Fruit fly (Drosophila melanogaster) whole organism, embryonic: ENCODE results near the gene CG10413.

Experiments
- Bteb2 ChIP-seq: fragments of 200-800 bp; sonication (Bioruptor generic); optimal IDR thresholded peaks from 2 replicates; lab custom pipeline; 2016; ENCODE audit warnings: missing biosample characterization, missing genetic modification characterization
- CG13424 ChIP-seq: fragments of 200-800 bp; sonication (Bioruptor generic); optimal IDR thresholded peaks from 2 replicates; lab custom pipeline; 2019; ENCODE audit warnings: missing biosample characterization, mild to moderate bottlenecking, missing genetic modification characterization, moderate library complexity
- CG14014 ChIP-seq: fragments of 200-800 bp; sonication (Bioruptor generic); IDR thresholded peaks from 2 replicates; pipeline ENCODE4 v1.3.6; 2022; ENCODE audit warnings: missing biosample characterization, missing genetic modification characterization
- CG2116 ChIP-seq: fragments of 200-800 bp; sonication (Bioruptor generic); optimal IDR thresholded peaks from 3 replicates; lab custom pipeline; 2018; ENCODE audit warnings: missing biosample characterization, mild to moderate bottlenecking, missing genetic modification characterization
- CG3995 ChIP-seq: fragments of 200-800 bp; sonication (Bioruptor generic); optimal IDR thresholded peaks from 3 replicates; lab custom pipeline; 2016; ENCODE audit warnings: missing biosample characterization, missing genetic modification characterization
- Sox102F ChIP-seq: fragments of 200-800 bp; sonication (Bioruptor generic); optimal IDR thresholded peaks from 2 replicates; lab custom pipeline; 2018; ENCODE audit warnings: missing biosample characterization, mild to moderate bottlenecking, missing genetic modification characterization, moderate library complexity
- ap ChIP-seq: fragments of 200-800 bp; sonication (Bioruptor generic); IDR thresholded peaks from 2 replicates; pipeline ENCODE4 v1.3.6; 2022; ENCODE audit warnings: missing biosample characterization, missing genetic modification characterization
- fd64A ChIP-seq: fragments of 200-800 bp; sonication (Bioruptor generic); optimal IDR thresholded peaks from 3 replicates; lab custom pipeline; 2018; ENCODE audit warnings: missing biosample characterization, mild to moderate bottlenecking, missing genetic modification characterization
- lola ChIP-seq, 3 experiments: fragments of >200 bp in 2 of 3; fragments of 200-800 bp in 1 of 3; sonication (Bioruptor generic) in 1 of 3; optimal IDR thresholded peaks; 2 replicates each; lab custom pipeline; 2017 to 2019; ENCODE audit warnings: missing biosample characterization in 3 of 3, missing genetic modification characterization in 3 of 3, mild to moderate bottlenecking in 1 of 3, moderate library complexity in 1 of 3
- lov ChIP-seq, 2 experiments: fragments of 200-800 bp in 1 of 2; fragments of >200 bp in 1 of 2; sonication (Bioruptor generic) in 1 of 2; IDR thresholded peaks in 1 of 2; optimal IDR thresholded peaks in 1 of 2; 2 replicates in 1 of 2; 3 replicates in 1 of 2; pipeline versions ENCODE4 v1.3.6 to Lab custom; 2017 to 2022; ENCODE audit warnings: missing biosample characterization in 1 of 2, missing genetic modification characterization in 1 of 2
- repo ChIP-seq: fragments of 200-800 bp; sonication (Bioruptor generic); optimal IDR thresholded peaks from 2 replicates; lab custom pipeline; 2016; ENCODE audit warnings: missing biosample characterization, missing genetic modification characterization
- sens-2 ChIP-seq: fragments of 200-800 bp; sonication (Bioruptor generic); IDR thresholded peaks from 2 replicates; pipeline ENCODE4 v1.3.6; 2022; ENCODE audit warnings: missing biosample characterization, missing genetic modification characterization
- tin ChIP-seq: fragments of 200-800 bp; sonication (Bioruptor generic); optimal IDR thresholded peaks from 3 replicates; lab custom pipeline; 2016; ENCODE audit warnings: missing biosample characterization, missing genetic modification characterization
- tna ChIP-seq: fragments of 200-800 bp; sonication (Bioruptor generic); IDR thresholded peaks from 2 replicates; pipeline ENCODE4 v1.3.6; 2022; ENCODE audit warnings: missing biosample characterization, missing genetic modification characterization; ENCODE audit not compliant: partially characterized antibody

DNA sequence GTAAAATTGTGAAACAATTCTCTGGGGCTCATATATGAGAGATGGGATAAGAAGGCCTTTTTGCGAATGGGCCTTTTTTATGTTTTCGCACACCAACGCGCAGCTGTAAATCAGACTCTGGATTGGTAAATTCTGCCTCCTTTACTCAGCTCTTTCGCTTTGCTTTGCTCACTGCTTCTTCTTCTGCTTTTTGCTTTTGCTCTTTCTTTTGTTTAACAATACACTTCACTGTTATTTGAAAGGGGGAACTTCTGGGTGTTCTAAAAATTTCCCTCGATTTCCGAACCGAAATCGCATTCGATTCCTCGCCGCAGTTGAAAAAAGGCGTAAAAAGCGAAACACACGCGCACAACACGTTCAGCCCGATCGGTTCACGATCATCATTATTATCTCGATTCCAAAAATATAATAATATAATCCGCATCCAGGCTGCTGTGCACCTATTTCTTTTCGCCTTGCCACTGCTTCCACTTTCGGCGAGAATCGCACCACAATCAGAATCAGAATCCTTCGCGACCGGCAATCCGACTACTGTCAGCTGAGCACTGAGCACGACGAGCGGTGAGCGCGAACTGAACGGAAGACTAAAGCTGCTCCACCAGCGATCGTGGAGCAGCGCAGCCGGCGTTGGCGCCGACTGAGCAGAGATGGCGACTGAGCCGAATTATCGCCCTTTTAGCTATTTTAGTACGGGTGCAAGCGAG is 33.2 kb downstream of the CG10413 start:
- TF ChIP-seq CG3995 (GFP tag; lab: Kevin White, UChicago) (no peak), CG14014 (GFP tag; lab: Robert Waterston, UW) (no peak; the same call in 1 of the 2 replicates), Sox102F (no peak), lola (GFP tag; optimal IDR thresholded peaks at IDR 0.05; lab: Kevin White, UChicago) (no peak), Bteb2 (no peak), repo (GFP tag; lab: Kevin White, UChicago) (peak; percentile 2), fd64A (GFP tag; lab: Kevin White, UChicago) (no peak), ap (no peak), sens-2 (GFP tag; lab: Robert Waterston, UW) (no peak), tin (GFP tag; lab: Kevin White, UChicago) (no peak), lov (optimal IDR thresholded peaks at IDR 0.05; lab: Kevin White, UChicago) (no peak), lov (GFP tag; IDR thresholded peaks at IDR 0.05; lab: Robert Waterston, UW) (0 out of 3 replicates have a peak, but pooled peaks have one; percentile 9), CG2116 (GFP tag; lab: Kevin White, UChicago) (no peak), CG13424 (tag; lab: Kevin White, UChicago) (no peak), tna (GFP tag; lab: Robert Waterston, UW) (no peak)
